Fruit fly (Drosophila melanogaster): ENCODE data around the gene CG3008.

DNA sequence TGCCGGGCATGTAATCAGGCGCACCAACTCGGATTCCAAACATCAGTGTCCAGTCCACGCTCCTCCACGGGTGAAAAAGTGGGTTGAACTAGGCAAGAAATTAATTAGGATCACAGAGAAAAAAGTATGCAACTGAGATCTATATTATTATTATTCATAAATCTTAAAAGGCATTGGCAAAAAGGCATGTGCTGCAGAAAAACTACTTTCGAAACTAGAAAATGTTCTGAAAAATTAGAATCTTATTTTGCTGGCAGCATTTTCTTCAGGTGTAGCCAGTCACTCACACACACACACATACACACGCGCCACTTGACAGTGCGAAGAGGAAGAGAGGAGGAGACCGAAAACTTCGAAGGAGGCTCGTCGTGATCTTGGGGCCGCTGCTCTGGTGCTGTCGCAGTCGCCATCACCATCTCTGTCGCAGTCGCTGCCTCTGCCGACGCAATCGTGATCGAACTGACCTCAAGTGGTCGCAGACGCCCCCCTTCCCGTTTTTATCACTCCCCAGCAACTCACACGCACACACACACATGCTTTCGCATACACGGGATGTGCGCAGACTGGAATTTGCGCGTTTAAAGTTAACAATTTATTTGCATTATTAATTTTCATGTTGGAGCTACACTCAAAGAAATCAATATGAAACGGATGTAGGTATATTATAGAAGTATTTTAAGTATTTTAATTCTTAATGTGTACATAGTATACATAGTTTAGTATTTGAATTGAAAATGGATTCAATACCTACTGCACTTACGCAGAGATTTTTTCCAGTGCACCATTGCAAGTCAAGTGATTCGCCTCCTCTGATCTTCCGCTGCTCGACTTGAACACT lies 4.5 kb downstream of the CG3008 start:
- TF ChIP-seq pan (optimal IDR thresholded peaks at IDR 0.05) (no peak), CrebA (GFP tag; optimal IDR thresholded peaks at IDR 0.05; ENCODE audit: borderline replicate concordance) (no peak)

Data from whole organism, wandering third instar larva.